Worm (Caenorhabditis elegans) whole organism, young adult: ENCODE results near the gene F31F4.11.

Experiments used
- Y79H2A.3 ChIP-seq: fragments of 200-800 bp; sonication (Bioruptor generic); conservative IDR thresholded peaks from 2 replicates; pipeline ENCODE4 v1.3.6; 2022; ENCODE audit warnings: missing genetic modification reagents, missing genetic modification characterization, missing compliant biosample characterization
- ets-4 ChIP-seq: fragments of 200-800 bp; sonication (Bioruptor generic); optimal IDR thresholded peaks from 2 replicates; lab custom pipeline; 2018; ENCODE audit warnings: mild to moderate bottlenecking, missing genetic modification characterization, missing compliant biosample characterization
- fkh-3 ChIP-seq: sonication (generic microtip); optimal IDR thresholded peaks from 2 replicates; lab custom pipeline; 2016; ENCODE audit warnings: mild to moderate bottlenecking, missing genetic modification characterization, missing compliant biosample characterization
- tlf-1 ChIP-seq: fragments of 200-800 bp; sonication (Bioruptor generic); optimal IDR thresholded peaks from 2 replicates; lab custom pipeline; 2018; ENCODE audit warnings: mild to moderate bottlenecking, missing genetic modification characterization, missing compliant biosample characterization

DNA sequence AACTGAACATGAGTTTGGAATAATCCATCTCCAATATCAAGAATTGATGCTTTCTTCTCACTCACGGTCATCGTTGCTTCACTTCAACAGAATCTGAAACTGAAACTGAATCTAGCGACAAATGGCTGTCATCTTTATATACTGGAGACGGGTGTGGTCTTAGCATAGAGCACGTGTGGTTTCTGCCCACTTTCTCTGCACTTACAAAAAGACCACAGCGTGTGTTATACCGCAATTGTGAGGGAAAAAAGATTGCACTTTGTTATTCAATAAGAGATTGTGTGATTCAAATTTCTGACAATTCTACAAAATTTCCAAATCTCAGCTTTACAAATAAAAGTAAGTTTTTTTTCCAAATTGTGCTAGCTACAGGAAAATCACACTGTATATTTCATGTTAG, 18.1 kb downstream of the F31F4.11 start, which contains the start of gene F48G7.12:
- no peak for TF ChIP-seq Y79H2A.3
- TF ChIP-seq fkh-3 (tag; lab: Kevin White, UChicago) = no peak
- no peak for TF ChIP-seq tlf-1 (GFP tag; lab: Kevin White, UChicago)
- no peak for TF ChIP-seq ets-4 (GFP tag; lab: Kevin White, UChicago)
